Worm (Caenorhabditis elegans) whole organism, L1 larva: ENCODE data around the gene atgl-1.

Experiments used
- C04F5.9 ChIP-seq: sonication (generic microtip); optimal IDR thresholded peaks from 2 replicates; lab custom pipeline; 2016; ENCODE audit warnings: missing genetic modification characterization, missing compliant biosample characterization
- F16B12.6 ChIP-seq: fragments of 150-350 bp; optimal IDR thresholded peaks from 2 replicates; lab custom pipeline; 2014; ENCODE audit warnings: missing biosample characterization, missing genetic modification characterization
- Y116A8C.19 ChIP-seq: sonication (generic microtip); optimal IDR thresholded peaks from 2 replicates; lab custom pipeline; 2016; ENCODE audit warnings: missing compliant biosample characterization, missing genetic modification characterization, borderline replicate concordance
- aha-1 ChIP-seq: fragments of 150-350 bp; optimal IDR thresholded peaks from 2 replicates; lab custom pipeline; 2014; ENCODE audit warnings: missing biosample characterization, missing genetic modification characterization
- alr-1 ChIP-seq: fragments of 200-800 bp; sonication (Bioruptor generic); optimal IDR thresholded peaks from 2 replicates; lab custom pipeline; 2018; ENCODE audit warnings: borderline replicate concordance, mild to moderate bottlenecking, missing genetic modification characterization, missing compliant biosample characterization
- aly-2 ChIP-seq: fragments of 150-350 bp; optimal IDR thresholded peaks from 2 replicates; lab custom pipeline; 2014; ENCODE audit warnings: missing biosample characterization, missing genetic modification characterization
- ama-1 ChIP-seq: fragments of 150-350 bp; optimal IDR thresholded peaks from 2 replicates; lab custom pipeline; 2014
- blmp-1 ChIP-seq: fragments of 150-350 bp; optimal IDR thresholded peaks from 2 replicates; lab custom pipeline; 2014; ENCODE audit warnings: missing biosample characterization, missing genetic modification characterization
- ceh-63 ChIP-seq: fragments of 200-800 bp; sonication (Bioruptor generic); optimal IDR thresholded peaks from 2 replicates; lab custom pipeline; 2018; ENCODE audit warnings: mild to moderate bottlenecking, missing genetic modification characterization, missing compliant biosample characterization
- ceh-88 ChIP-seq: fragments of 200-800 bp; sonication (Bioruptor generic); IDR thresholded peaks from 2 replicates; pipeline ENCODE4 v1.3.6; 2022; ENCODE audit warnings: missing genetic modification characterization, missing compliant biosample characterization
- efl-1 ChIP-seq, 4 experiments: fragments of 150-350 bp; optimal IDR thresholded peaks in 3 of 4; peaks in 1 of 4; 1 replicate in 1 of 4; 2 replicates in 3 of 4; lab custom pipeline; 2014; ENCODE audit warnings: missing biosample characterization in 2 of 4, missing genetic modification characterization in 2 of 4, missing genetic modification reagents in 2 of 4
- egl-13 ChIP-seq: sonication (generic microtip); optimal IDR thresholded peaks from 2 replicates; lab custom pipeline; 2016; ENCODE audit warnings: missing genotype, missing genetic modification reagents, missing genetic modification characterization, missing compliant biosample characterization
- elt-2 ChIP-seq: sonication (generic microtip); optimal IDR thresholded peaks from 2 replicates; lab custom pipeline; 2016; ENCODE audit warnings: missing genetic modification characterization, mild to moderate bottlenecking, inconsistent platforms, missing compliant biosample characterization, missing genetic modification reagents
- fkh-10 ChIP-seq: sonication (generic microtip); optimal IDR thresholded peaks from 2 replicates; lab custom pipeline; 2017; ENCODE audit warnings: missing biosample characterization, missing genetic modification reagents, missing genetic modification characterization
- fkh-4 ChIP-seq: sonication (generic microtip); optimal IDR thresholded peaks from 2 replicates; lab custom pipeline; 2016; ENCODE audit warnings: missing compliant biosample characterization, missing genetic modification characterization, borderline replicate concordance
- fkh-8 ChIP-seq: sonication (generic microtip); optimal IDR thresholded peaks from 2 replicates; lab custom pipeline; 2016; ENCODE audit warnings: mild to moderate bottlenecking, missing genetic modification characterization, missing compliant biosample characterization
- fos-1 ChIP-seq: fragments of 150-350 bp; optimal IDR thresholded peaks from 2 replicates; lab custom pipeline; 2014; ENCODE audit warnings: missing biosample characterization, missing genetic modification characterization
- grh-1 ChIP-seq: fragments of 200-800 bp; sonication (Bioruptor generic); IDR thresholded peaks from 2 replicates; pipeline ENCODE4 v1.3.6; 2022; ENCODE audit warnings: missing genetic modification reagents, missing genetic modification characterization, missing compliant biosample characterization
- hlh-17 ChIP-seq: fragments of 200-800 bp; sonication (Bioruptor generic); optimal IDR thresholded peaks from 2 replicates; lab custom pipeline; 2018; ENCODE audit warnings: missing genetic modification characterization, mild to moderate bottlenecking, missing compliant biosample characterization, moderate library complexity, borderline replicate concordance
- hlh-4 ChIP-seq: sonication (generic microtip); optimal IDR thresholded peaks from 2 replicates; lab custom pipeline; 2016; ENCODE audit warnings: mild to moderate bottlenecking, missing genetic modification characterization, missing compliant biosample characterization
- lin-13 ChIP-seq: fragments of 150-350 bp; optimal IDR thresholded peaks from 2 replicates; lab custom pipeline; 2014; ENCODE audit warnings: missing biosample characterization, missing genetic modification reagents, missing genetic modification characterization
- lin-14 ChIP-seq: fragments of 200-800 bp; sonication (Bioruptor generic); optimal IDR thresholded peaks from 2 replicates; lab custom pipeline; 2018; ENCODE audit warnings: mild to moderate bottlenecking, missing genetic modification characterization, moderate library complexity, missing compliant biosample characterization
- lin-15B ChIP-seq: fragments of 150-350 bp; sonication (generic microtip); optimal IDR thresholded peaks from 3 replicates; lab custom pipeline; 2014; ENCODE audit warnings: missing biosample characterization, missing genetic modification characterization
- lin-39 ChIP-seq: fragments of 150-350 bp; optimal IDR thresholded peaks from 2 replicates; lab custom pipeline; 2014; ENCODE audit warnings: missing biosample characterization, missing genetic modification reagents, missing genetic modification characterization
- lir-3 ChIP-seq: sonication (generic microtip); optimal IDR thresholded peaks from 2 replicates; lab custom pipeline; 2016; ENCODE audit warnings: mild to moderate bottlenecking, missing genetic modification characterization, moderate library complexity, missing compliant biosample characterization; ENCODE audit not compliant: poor library complexity
- lsy-2 ChIP-seq, 2 experiments: fragments of 150-350 bp; optimal IDR thresholded peaks; 2 replicates each; lab custom pipeline; 2014; ENCODE audit warnings: missing biosample characterization in 2 of 2, missing genetic modification characterization in 2 of 2
- nhr-12 ChIP-seq: sonication (generic microtip); optimal IDR thresholded peaks from 2 replicates; lab custom pipeline; 2017; ENCODE audit warnings: missing biosample characterization, missing genetic modification characterization
- nhr-20 ChIP-seq: sonication (generic microtip); optimal IDR thresholded peaks from 2 replicates; lab custom pipeline; 2016; ENCODE audit warnings: mild to moderate bottlenecking, missing genetic modification characterization, missing compliant biosample characterization
- nhr-28 ChIP-seq: fragments of 150-350 bp; optimal IDR thresholded peaks from 2 replicates; lab custom pipeline; 2014; ENCODE audit warnings: missing biosample characterization, missing genetic modification characterization
- nhr-76 ChIP-seq: sonication (generic microtip); optimal IDR thresholded peaks from 2 replicates; lab custom pipeline; 2017; ENCODE audit warnings: missing biosample characterization, missing genetic modification characterization
- nhr-77 ChIP-seq: fragments of 150-350 bp; optimal IDR thresholded peaks from 2 replicates; lab custom pipeline; 2014; ENCODE audit warnings: missing biosample characterization, missing genetic modification characterization
- nhr-85 ChIP-seq: sonication (generic microtip); peaks from one replicate; lab custom pipeline; 2016; ENCODE audit warnings: missing genetic modification characterization, inconsistent platforms, missing compliant biosample characterization
- nhr-90 ChIP-seq: sonication (generic microtip); optimal IDR thresholded peaks from 2 replicates; lab custom pipeline; 2016; ENCODE audit warnings: mild to moderate bottlenecking, missing genetic modification characterization, missing compliant biosample characterization; ENCODE audit not compliant: poor library complexity
- pax-3 ChIP-seq: fragments of 200-800 bp; sonication (Bioruptor generic); optimal IDR thresholded peaks from 2 replicates; lab custom pipeline; 2018; ENCODE audit warnings: mild to moderate bottlenecking, missing genetic modification characterization, moderate library complexity, missing compliant biosample characterization
- pqm-1 ChIP-seq: sonication (generic microtip); optimal IDR thresholded peaks from 3 replicates; lab custom pipeline; 2017; ENCODE audit warnings: missing biosample characterization, missing genetic modification characterization
- rnt-1 ChIP-seq: sonication (generic microtip); optimal IDR thresholded peaks from 2 replicates; lab custom pipeline; 2016; ENCODE audit warnings: mild to moderate bottlenecking, missing genetic modification characterization, moderate library complexity, missing compliant biosample characterization
- snpc-4 ChIP-seq: fragments of 150-350 bp; optimal IDR thresholded peaks from 2 replicates; lab custom pipeline; 2014; ENCODE audit warnings: missing biosample characterization, missing genetic modification characterization
- snu-23 ChIP-seq: sonication (generic microtip); optimal IDR thresholded peaks from 2 replicates; lab custom pipeline; 2016; ENCODE audit warnings: missing genetic modification characterization, missing compliant biosample characterization
- sox-4 ChIP-seq: sonication (generic microtip); optimal IDR thresholded peaks from 2 replicates; lab custom pipeline; 2016; ENCODE audit warnings: missing genetic modification characterization, missing compliant biosample characterization
- sptf-1 ChIP-seq: fragments of 150-350 bp; optimal IDR thresholded peaks from 2 replicates; lab custom pipeline; 2014; ENCODE audit warnings: missing biosample characterization, missing genetic modification characterization
- swsn-7 ChIP-seq: sonication (generic microtip); optimal IDR thresholded peaks from 2 replicates; lab custom pipeline; 2016; ENCODE audit warnings: missing genetic modification characterization, missing compliant biosample characterization
- unc-30 ChIP-seq: sonication (generic microtip); optimal IDR thresholded peaks from 2 replicates; lab custom pipeline; 2017; ENCODE audit warnings: missing biosample characterization, missing genetic modification characterization
- unc-62 ChIP-seq: fragments of 150-350 bp; optimal IDR thresholded peaks from 2 replicates; lab custom pipeline; 2014; ENCODE audit warnings: missing biosample characterization, missing genetic modification reagents, missing genetic modification characterization
- unc-86 ChIP-seq: sonication (generic microtip); optimal IDR thresholded peaks from 2 replicates; lab custom pipeline; 2016; ENCODE audit warnings: missing genetic modification characterization, missing compliant biosample characterization
- vab-15 ChIP-seq: sonication (generic microtip); optimal IDR thresholded peaks from 2 replicates; lab custom pipeline; 2017; ENCODE audit warnings: missing genotype, mild to moderate bottlenecking, missing genetic modification characterization, missing compliant biosample characterization
- xbp-1 ChIP-seq: sonication (generic microtip); optimal IDR thresholded peaks from 2 replicates; lab custom pipeline; 2016; ENCODE audit warnings: missing genetic modification characterization, missing compliant biosample characterization
- zip-4 ChIP-seq: fragments of 200-800 bp; sonication (Bioruptor generic); optimal IDR thresholded peaks from 2 replicates; lab custom pipeline; 2018; ENCODE audit warnings: mild to moderate bottlenecking, missing genetic modification characterization, moderate library complexity, missing compliant biosample characterization
- ztf-11 ChIP-seq, 2 experiments: sonication (generic microtip); optimal IDR thresholded peaks; 2 replicates each; lab custom pipeline; 2016 to 2017; ENCODE audit warnings: missing genetic modification characterization in 2 of 2, missing biosample characterization in 1 of 2, missing compliant biosample characterization in 1 of 2
- ztf-4 ChIP-seq: fragments of 150-350 bp; optimal IDR thresholded peaks from 2 replicates; lab custom pipeline; 2014; ENCODE audit warnings: missing biosample characterization, missing genetic modification characterization

atgl-1 gene

ce11 chrIII:6374947-6375415, 44.3 kb downstream of the atgl-1 start, which contains the start of the genes rps-13 and nfx-1 (continued):
- TF ChIP-seq fkh-10, result peak; percentile 10
- peak; percentile 70 for TF ChIP-seq swsn-7 (tag; lab: Kevin White, UChicago)
- TF ChIP-seq C04F5.9, result peak; percentile 13
- TF ChIP-seq ceh-63, result no peak
- peak; percentile 33 for TF ChIP-seq egl-13 (tag; lab: Kevin White, UChicago)
- TF ChIP-seq lin-14 (GFP tag; lab: Kevin White, UChicago), result peak; percentile 75
- no peak for TF ChIP-seq elt-2 (tag; lab: Kevin White, UChicago)
- TF ChIP-seq, all 84 proteins: peak for 46

- TF ChIP-seq alr-1 (tag; lab: Kevin White, UChicago) (no peak), nhr-12 (tag; lab: Kevin White, UChicago) (no peak), nhr-77 (peak; percentile 0), zip-4 (GFP tag; lab: Kevin White, UChicago) (no peak), Y116A8C.19 (no peak), nhr-90 (no peak), hlh-4 (tag; lab: Kevin White, UChicago) (no peak), lsy-2 (tag; optimal IDR thresholded peaks at IDR 0.05; lab: Kevin White, UChicago) (peak in 1 of 2 experiments; percentile 71), snu-23 (GFP tag; lab: Kevin White, UChicago) (no peak), aha-1 (no peak), ztf-11 (tag; optimal IDR thresholded peaks at IDR 0.05; lab: Kevin White, UChicago) (no peak), lin-13 (GFP tag; lab: Kevin White, UChicago) (no peak), ceh-63 (no peak), fkh-8 (tag; lab: Kevin White, UChicago) (no peak), pqm-1 (no peak), F16B12.6 (tag; lab: Kevin White, UChicago) (no peak), lin-15B (tag; lab: Kevin White, UChicago) (no peak), hlh-17 (GFP tag; lab: Kevin White, UChicago) (no peak), unc-62 (GFP tag; lab: Kevin White, UChicago) (no peak), grh-1 (GFP tag; lab: Robert Waterston, UW) (no peak), rnt-1 (tag; lab: Kevin White, UChicago) (no peak), snpc-4 (tag; lab: Kevin White, UChicago) (no peak), unc-86 (tag; lab: Kevin White, UChicago) (no peak), vab-15 (tag; lab: Kevin White, UChicago) (no peak), sox-4 (tag; lab: Kevin White, UChicago) (no peak), ceh-88 (no peak), fkh-4 (tag; lab: Kevin White, UChicago) (no peak), lin-39 (tag; lab: Kevin White, UChicago) (no peak), aly-2 (tag; lab: Kevin White, UChicago) (peak; percentile 42), xbp-1 (tag; lab: Kevin White, UChicago) (no peak), fos-1 (tag; lab: Kevin White, UChicago) (peak; percentile 8), efl-1 (optimal IDR thresholded peaks at IDR 0.05; lab: Kevin White, UChicago) (no peak), efl-1 (GFP tag; optimal IDR thresholded peaks at IDR 0.05 in 1 of 2; lab: Kevin White, UChicago) (peak in 1 of 2 experiments; percentile 85), nhr-28 (tag; lab: Kevin White, UChicago) (no peak), ama-1 (no peak), ztf-4 (tag; lab: Kevin White, UChicago) (no peak), nhr-76 (tag; lab: Kevin White, UChicago) (no peak), blmp-1 (no peak), nhr-20 (tag; lab: Kevin White, UChicago) (no peak), nhr-85 (tag; lab: Kevin White, UChicago) (peak; percentile 42), unc-30 (tag; lab: Kevin White, UChicago) (no peak), pax-3 (tag; lab: Kevin White, UChicago) (no peak), lir-3 (tag; lab: Kevin White, UChicago) (no peak), sptf-1 (tag; lab: Kevin White, UChicago) (no peak)
Observed at ce11 chrIII:6373850-6374474, 45.3 kb downstream of the atgl-1 start.
